Fruit fly (Drosophila melanogaster) whole organism, adult: ENCODE measurements around the gene CG9095.

ENCODE experiments used
- Clk ChIP-seq: fragments of 200-800 bp; sonication (Bioruptor generic); optimal IDR thresholded peaks from 2 replicates; lab custom pipeline; 2017; ENCODE audit warnings: missing biosample characterization, missing genetic modification characterization
- Hr96 ChIP-seq: fragments of 200-800 bp; sonication (Bioruptor generic); optimal IDR thresholded peaks from 2 replicates; lab custom pipeline; 2016; ENCODE audit warnings: missing biosample characterization, missing genetic modification characterization
- kay ChIP-seq: fragments of 200-800 bp; sonication (Bioruptor generic); peaks from one replicate; lab custom pipeline; 2016; ENCODE audit warnings: missing biosample characterization, missing genetic modification characterization, borderline replicate concordance
- pad ChIP-seq: fragments of 200-800 bp; sonication (Bioruptor generic); optimal IDR thresholded peaks from 3 replicates; lab custom pipeline; 2017; ENCODE audit warnings: missing biosample characterization, missing genetic modification characterization, mild to moderate bottlenecking, moderate library complexity, missing genetic modification reagents

DNA sequence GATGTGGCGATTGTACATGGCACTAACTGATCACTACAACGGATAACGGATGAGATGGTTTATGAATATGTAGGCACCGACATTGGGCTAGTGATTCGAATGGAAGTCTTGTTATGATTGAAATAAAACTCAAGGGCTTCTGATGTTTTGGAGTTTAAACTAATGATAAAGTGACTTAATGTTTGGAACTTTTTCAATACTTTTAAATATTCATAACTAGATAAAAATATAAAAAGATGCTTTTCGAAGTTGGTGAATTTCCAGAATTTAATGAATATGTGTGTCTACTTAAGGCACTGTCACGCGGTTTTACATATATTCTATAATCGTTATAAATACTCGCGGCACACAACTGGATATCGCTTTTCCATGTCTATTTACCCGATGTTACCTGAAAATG, 67.1 kb downstream of the CG9095 start, which contains the start of gene CG9072:
- TF ChIP-seq Clk (GFP tag; lab: Kevin White, UChicago) = no peak
- no peak for TF ChIP-seq Hr96 (GFP tag; lab: Kevin White, UChicago)
- TF ChIP-seq kay (GFP tag; lab: Kevin White, UChicago) = no peak
- no peak for TF ChIP-seq pad (GFP tag; lab: Kevin White, UChicago)
